Worm (Caenorhabditis elegans) whole organism, L3 larva: Measurements from ENCODE around the gene F56D5.5.

ENCODE experiments used
- ZK546.5 ChIP-seq: sonication (generic microtip); optimal IDR thresholded peaks from 2 replicates; lab custom pipeline; 2017; ENCODE audit warnings: missing biosample characterization, missing genetic modification characterization
- aly-2 ChIP-seq: fragments of 150-350 bp; optimal IDR thresholded peaks from 2 replicates; lab custom pipeline; 2014; ENCODE audit warnings: missing biosample characterization, missing genetic modification characterization
- ama-1 ChIP-seq: fragments of 150-350 bp; optimal IDR thresholded peaks from 2 replicates; lab custom pipeline; 2018
- ceh-16 ChIP-seq: sonication (generic microtip); optimal IDR thresholded peaks from 2 replicates; lab custom pipeline; 2017; ENCODE audit warnings: missing biosample characterization, missing genetic modification characterization
- ceh-28 ChIP-seq: fragments of 150-350 bp; optimal IDR thresholded peaks from 2 replicates; lab custom pipeline; 2014; ENCODE audit warnings: missing biosample characterization, missing genetic modification reagents, missing genetic modification characterization
- ceh-82 ChIP-seq: fragments of 150-350 bp; optimal IDR thresholded peaks from 2 replicates; lab custom pipeline; 2014; ENCODE audit warnings: missing biosample characterization, missing genetic modification characterization
- ceh-9 ChIP-seq: sonication (generic microtip); optimal IDR thresholded peaks from 2 replicates; lab custom pipeline; 2018; ENCODE audit warnings: missing biosample characterization, missing genetic modification characterization
- daf-12 ChIP-seq: fragments of 150-350 bp; optimal IDR thresholded peaks from 2 replicates; lab custom pipeline; 2014; ENCODE audit warnings: missing biosample characterization, missing genetic modification reagents, missing genetic modification characterization
- egl-27 ChIP-seq: sonication (generic microtip); optimal IDR thresholded peaks from 4 replicates; lab custom pipeline; 2017; ENCODE audit warnings: missing biosample characterization, missing genetic modification reagents, missing genetic modification characterization
- egl-5 ChIP-seq: fragments of 150-350 bp; optimal IDR thresholded peaks from 2 replicates; lab custom pipeline; 2017; ENCODE audit warnings: missing biosample characterization, missing genetic modification reagents, missing genetic modification characterization, inconsistent platforms
- elt-1 ChIP-seq: fragments of 150-350 bp; optimal IDR thresholded peaks from 2 replicates; lab custom pipeline; 2014; ENCODE audit warnings: missing biosample characterization, missing genetic modification characterization
- elt-2 ChIP-seq: sonication (generic microtip); optimal IDR thresholded peaks from 2 replicates; lab custom pipeline; 2016; ENCODE audit warnings: missing genetic modification reagents, mild to moderate bottlenecking, missing genetic modification characterization, missing compliant biosample characterization
- elt-3 ChIP-seq, 3 experiments: fragments of 150-350 bp in 1 of 3; sonication (generic microtip) in 2 of 3; optimal IDR thresholded peaks; 2 replicates in 2 of 3; 4 replicates in 1 of 3; lab custom pipeline; 2014 to 2017; ENCODE audit warnings: missing biosample characterization in 3 of 3, missing genetic modification characterization in 3 of 3
- eor-1 ChIP-seq, 2 experiments: fragments of 150-350 bp; optimal IDR thresholded peaks; 2 replicates each; lab custom pipeline; 2014 to 2018; ENCODE audit warnings: missing biosample characterization in 2 of 2, missing genetic modification characterization in 2 of 2
- fos-1 ChIP-seq: fragments of 150-350 bp; optimal IDR thresholded peaks from 2 replicates; lab custom pipeline; 2014; ENCODE audit warnings: missing biosample characterization, missing genetic modification characterization
- hmg-11 ChIP-seq: sonication (generic microtip); optimal IDR thresholded peaks from 2 replicates; lab custom pipeline; 2016; ENCODE audit warnings: missing genetic modification characterization, missing compliant biosample characterization
- jun-1 ChIP-seq: fragments of 150-350 bp; optimal IDR thresholded peaks from 2 replicates; lab custom pipeline; 2014; ENCODE audit warnings: missing biosample characterization, missing genetic modification reagents, missing genetic modification characterization
- lin-15B ChIP-seq: fragments of 150-350 bp; optimal IDR thresholded peaks from 2 replicates; lab custom pipeline; 2014; ENCODE audit warnings: missing biosample characterization, missing genetic modification characterization
- lin-39 ChIP-seq: fragments of 150-350 bp; optimal IDR thresholded peaks from 2 replicates; lab custom pipeline; 2018; ENCODE audit warnings: missing biosample characterization, missing genetic modification reagents, missing genetic modification characterization
- lsy-12 ChIP-seq: sonication (generic microtip); optimal IDR thresholded peaks from 2 replicates; lab custom pipeline; 2016; ENCODE audit warnings: mild to moderate bottlenecking, missing genetic modification characterization, missing compliant biosample characterization
- mdl-1 ChIP-seq: fragments of 150-350 bp; optimal IDR thresholded peaks from 2 replicates; lab custom pipeline; 2014; ENCODE audit warnings: missing biosample characterization, missing genetic modification characterization
- mml-1 ChIP-seq: fragments of 150-350 bp; sonication (generic microtip); optimal IDR thresholded peaks from 3 replicates; lab custom pipeline; 2014; ENCODE audit warnings: missing biosample characterization, missing genetic modification characterization
- nfya-1 ChIP-seq: sonication (generic microtip); optimal IDR thresholded peaks from 2 replicates; lab custom pipeline; 2017; ENCODE audit warnings: missing genetic modification characterization, mild to moderate bottlenecking, missing compliant biosample characterization, antibody characterized with exemption, moderate library complexity; ENCODE audit not compliant: insufficient read depth
- nhr-12 ChIP-seq: fragments of 150-350 bp; optimal IDR thresholded peaks from 2 replicates; lab custom pipeline; 2014; ENCODE audit warnings: missing biosample characterization, missing genetic modification characterization
- nhr-23 ChIP-seq: fragments of 150-350 bp; optimal IDR thresholded peaks from 2 replicates; lab custom pipeline; 2014; ENCODE audit warnings: missing biosample characterization, missing genetic modification reagents, missing genetic modification characterization
- nhr-237 ChIP-seq: fragments of 150-350 bp; optimal IDR thresholded peaks from 2 replicates; lab custom pipeline; 2014; ENCODE audit warnings: missing biosample characterization, missing genetic modification characterization
- nhr-25 ChIP-seq: sonication (generic microtip); optimal IDR thresholded peaks from 2 replicates; lab custom pipeline; 2017; ENCODE audit warnings: missing biosample characterization, missing genetic modification characterization
- nhr-28 ChIP-seq: fragments of 150-350 bp; optimal IDR thresholded peaks from 2 replicates; lab custom pipeline; 2014; ENCODE audit warnings: missing biosample characterization, missing genetic modification characterization
- nhr-43 ChIP-seq: sonication (generic microtip); optimal IDR thresholded peaks from 2 replicates; lab custom pipeline; 2016; ENCODE audit warnings: mild to moderate bottlenecking, missing genetic modification characterization, missing compliant biosample characterization; ENCODE audit not compliant: poor library complexity, severe bottlenecking
- nhr-67 ChIP-seq: fragments of 150-350 bp; optimal IDR thresholded peaks from 2 replicates; lab custom pipeline; 2014; ENCODE audit warnings: missing biosample characterization, missing genetic modification characterization
- nhr-76 ChIP-seq: fragments of 150-350 bp; sonication (generic microtip); optimal IDR thresholded peaks from 5 replicates; lab custom pipeline; 2014; ENCODE audit warnings: missing biosample characterization, missing genetic modification characterization
- nhr-77 ChIP-seq: fragments of 150-350 bp; optimal IDR thresholded peaks from 2 replicates; lab custom pipeline; 2014; ENCODE audit warnings: missing biosample characterization, missing genetic modification characterization
- pha-4 ChIP-seq: fragments of 150-350 bp; optimal IDR thresholded peaks from 2 replicates; lab custom pipeline; 2014; ENCODE audit warnings: missing biosample characterization, missing genetic modification reagents, missing genetic modification characterization
- pqm-1 ChIP-seq: fragments of 150-350 bp; optimal IDR thresholded peaks from 2 replicates; lab custom pipeline; 2017; ENCODE audit warnings: missing biosample characterization, missing genetic modification characterization, inconsistent platforms
- skn-1 ChIP-seq: fragments of 150-350 bp; optimal IDR thresholded peaks from 2 replicates; lab custom pipeline; 2014; ENCODE audit warnings: missing biosample characterization, missing genetic modification characterization
- snpc-4 ChIP-seq: fragments of 150-350 bp; optimal IDR thresholded peaks from 2 replicates; lab custom pipeline; 2014; ENCODE audit warnings: missing biosample characterization, missing genetic modification characterization
- tbx-2 ChIP-seq: sonication (generic microtip); optimal IDR thresholded peaks from 2 replicates; lab custom pipeline; 2016; ENCODE audit warnings: mild to moderate bottlenecking, missing genetic modification characterization, missing compliant biosample characterization
- unc-39 ChIP-seq: sonication (generic microtip); optimal IDR thresholded peaks from 4 replicates; lab custom pipeline; 2017; ENCODE audit warnings: missing biosample characterization, missing genetic modification characterization
- unc-62 ChIP-seq: fragments of 150-350 bp; sonication (generic microtip); optimal IDR thresholded peaks from 4 replicates; lab custom pipeline; 2014; ENCODE audit warnings: missing biosample characterization, missing genetic modification reagents, missing genetic modification characterization
- zag-1 ChIP-seq: fragments of 150-350 bp; optimal IDR thresholded peaks from 2 replicates; lab custom pipeline; 2014; ENCODE audit warnings: missing biosample characterization, missing genetic modification characterization
- ztf-11 ChIP-seq: fragments of 150-350 bp; optimal IDR thresholded peaks from 2 replicates; lab custom pipeline; 2014; ENCODE audit warnings: missing biosample characterization, missing genetic modification characterization
- ztf-4 ChIP-seq: fragments of 150-350 bp; optimal IDR thresholded peaks from 2 replicates; lab custom pipeline; 2014; ENCODE audit warnings: missing biosample characterization, missing genetic modification characterization

Gene F56D5.5

DNA sequence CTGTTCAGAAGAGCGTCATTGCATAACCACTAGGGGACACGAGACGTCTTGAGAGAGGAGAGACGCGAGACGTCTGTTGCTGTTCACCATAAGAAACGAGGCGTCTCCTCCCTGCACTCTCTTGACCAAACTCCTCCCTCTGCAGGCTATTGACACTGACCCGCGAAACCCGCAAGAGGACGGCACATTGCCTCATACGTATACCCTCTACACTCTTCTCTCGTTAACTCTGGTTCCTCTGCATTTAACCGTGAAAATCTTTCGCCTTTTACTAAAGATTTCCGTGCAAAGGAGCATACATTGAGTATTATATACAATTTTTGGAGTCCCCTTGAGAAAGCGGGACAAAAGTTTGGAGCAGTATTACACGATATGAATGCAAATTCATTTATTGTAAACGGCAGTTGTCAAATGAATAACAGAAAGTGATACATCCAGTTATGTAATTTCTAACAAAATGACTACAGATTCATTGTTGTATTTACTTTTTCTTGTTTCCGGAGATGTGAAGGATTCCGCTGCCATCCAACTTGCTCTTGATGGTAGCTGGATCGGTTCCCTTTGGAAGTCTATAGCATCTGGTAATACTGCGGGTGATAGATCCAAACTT is 36.6 kb upstream of the F56D5.5 start (continued):
- TF ChIP-seq mdl-1 (tag; lab: Kevin White, UChicago) (peak; percentile 63), skn-1 (tag; lab: Kevin White, UChicago) (peak; percentile 54), nhr-23 (peak; percentile 91), pqm-1 (tag; lab: Kevin White, UChicago) (peak; percentile 93), snpc-4 (tag; lab: Kevin White, UChicago) (peak; percentile 100), ztf-11 (no peak), unc-62 (peak; percentile 45), unc-39 (tag; lab: Kevin White, UChicago) (no peak), zag-1 (no peak), elt-1 (tag; lab: Kevin White, UChicago) (peak; percentile 52), ceh-28 (tag; lab: Kevin White, UChicago) (peak; percentile 83), nhr-25 (peak; percentile 97), ama-1 (lab: Kevin White, UChicago) (peak; percentile 98), hmg-11 (tag; lab: Kevin White, UChicago) (peak; percentile 95), lin-15B (tag; lab: Kevin White, UChicago) (peak; percentile 88), eor-1 (tag; optimal IDR thresholded peaks at IDR 0.05; lab: Kevin White, UChicago) (no peak), nhr-12 (tag; lab: Kevin White, UChicago) (no peak), nfya-1 (peak; percentile 94), egl-27 (tag; lab: Kevin White, UChicago) (peak; percentile 82), ZK546.5 (no peak), ceh-9 (tag; lab: Kevin White, UChicago) (no peak), aly-2 (peak; percentile 68), nhr-28 (peak; percentile 2), lin-39 (tag; lab: Kevin White, UChicago) (peak; percentile 93), nhr-76 (tag; lab: Kevin White, UChicago) (peak; percentile 86), daf-12 (tag; lab: Kevin White, UChicago) (no peak), jun-1 (tag; lab: Kevin White, UChicago) (peak; percentile 91), ceh-82 (tag; lab: Kevin White, UChicago) (peak; percentile 81)

DNA sequence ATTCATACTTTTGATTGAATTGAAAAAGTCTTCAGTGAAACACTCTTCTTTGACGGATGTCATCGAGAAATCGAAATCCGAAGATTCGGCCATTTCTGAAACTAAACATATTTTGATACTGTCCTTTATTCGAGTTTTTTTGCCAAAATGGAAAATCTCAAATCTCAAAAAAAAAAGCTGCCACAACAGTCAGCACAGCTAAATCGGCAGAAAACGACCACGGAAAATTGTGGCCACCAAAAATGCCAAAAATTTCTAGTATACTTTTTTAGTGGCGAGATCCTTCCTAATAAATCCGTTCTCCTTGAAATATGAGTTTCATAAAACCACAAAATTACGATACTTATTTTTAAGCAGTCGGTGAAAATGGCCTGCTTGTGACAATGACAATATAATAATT is 36.0 kb upstream of the F56D5.5 start, which contains the start of gene F38E11.9:
TSS of gene F38E11.9 (minus strand) at position 101 of the 400 bp plus-strand sequence.
- no peak for TF ChIP-seq nhr-43 (tag; lab: Kevin White, UChicago)
- no peak for TF ChIP-seq ztf-4 (tag; lab: Kevin White, UChicago)
- TF ChIP-seq fos-1 (tag; lab: Kevin White, UChicago) = no peak
- no peak for TF ChIP-seq egl-5 (tag; lab: Kevin White, UChicago)
- no peak for TF ChIP-seq ceh-82 (tag; lab: Kevin White, UChicago)
- no peak for TF ChIP-seq mdl-1 (tag; lab: Kevin White, UChicago)
- no peak for TF ChIP-seq nhr-77
- TF ChIP-seq ceh-9 (tag; lab: Kevin White, UChicago) = no peak
- no peak for TF ChIP-seq ZK546.5
- no peak for TF ChIP-seq ceh-16 (tag; lab: Kevin White, UChicago)

ce11 chrIV:9442106-9442532 is 34.2 kb upstream of the F56D5.5 start:
- TF ChIP-seq ztf-4 (tag; lab: Kevin White, UChicago) = peak; percentile 30
- peak in 2 of 3 experiments; percentile 22 to 50 for TF ChIP-seq elt-3 (tag; optimal IDR thresholded peaks at IDR 0.05; lab: Kevin White, UChicago)
- no peak for TF ChIP-seq nhr-12 (tag; lab: Kevin White, UChicago)
- peak; percentile 71 for TF ChIP-seq elt-1 (tag; lab: Kevin White, UChicago)
- TF ChIP-seq nhr-25 = peak; percentile 88
- TF ChIP-seq skn-1 (tag; lab: Kevin White, UChicago) = peak; percentile 86
- TF ChIP-seq mdl-1 (tag; lab: Kevin White, UChicago) = peak; percentile 35
- TF ChIP-seq pha-4 (tag; lab: Kevin White, UChicago) = peak; percentile 99
- TF ChIP-seq aly-2 = no peak
- no peak for TF ChIP-seq ceh-82 (tag; lab: Kevin White, UChicago)
- TF ChIP-seq elt-2 (tag; lab: Kevin White, UChicago) = peak; percentile 97
- peak; percentile 23 for TF ChIP-seq nfya-1
- TF ChIP-seq lsy-12 (tag; lab: Kevin White, UChicago) = peak; percentile 67
- TF ChIP-seq lin-39 (tag; lab: Kevin White, UChicago) = no peak
- no peak for TF ChIP-seq nhr-237
- peak; percentile 58 for TF ChIP-seq fos-1 (tag; lab: Kevin White, UChicago)
- peak; percentile 53 for TF ChIP-seq nhr-43 (tag; lab: Kevin White, UChicago)
- TF ChIP-seq tbx-2 = peak; percentile 9
- peak; percentile 96 for TF ChIP-seq pqm-1 (tag; lab: Kevin White, UChicago)
- no peak for TF ChIP-seq mml-1 (tag; lab: Kevin White, UChicago)
- TF ChIP-seq nhr-76 (tag; lab: Kevin White, UChicago) = no peak
- peak; percentile 88 for TF ChIP-seq nhr-23
- no peak for TF ChIP-seq nhr-67 (tag; lab: Kevin White, UChicago)
- peak; percentile 64 for TF ChIP-seq jun-1 (tag; lab: Kevin White, UChicago)
- peak; percentile 13 for TF ChIP-seq snpc-4 (tag; lab: Kevin White, UChicago)
